Worm (Caenorhabditis elegans) whole organism, L4 larva: Measurements from ENCODE around the gene Y38H6C.24.

Experiments
- F26F4.8 ChIP-seq: fragments of 200-800 bp; sonication (Bioruptor generic); conservative IDR thresholded peaks from 2 replicates; pipeline ENCODE4 v1.3.6; 2022; ENCODE audit warnings: missing genetic modification characterization, missing compliant biosample characterization
- Y48G9A.11 ChIP-seq: fragments of 200-800 bp; sonication (Bioruptor generic); IDR thresholded peaks from 2 replicates; pipeline ENCODE4 v1.3.6; 2022; ENCODE audit warnings: missing genetic modification reagents, missing genetic modification characterization, missing compliant biosample characterization
- egl-27 ChIP-seq: sonication (generic microtip); optimal IDR thresholded peaks from 3 replicates; lab custom pipeline; 2017; ENCODE audit warnings: missing biosample characterization, missing genetic modification reagents, missing genetic modification characterization
- mes-2 ChIP-seq: sonication (generic microtip); optimal IDR thresholded peaks from 2 replicates; lab custom pipeline; 2016; ENCODE audit warnings: missing genotype, mild to moderate bottlenecking, missing genetic modification characterization, missing compliant biosample characterization; ENCODE audit not compliant: poor library complexity, severe bottlenecking
- nhr-102 ChIP-seq: sonication (generic microtip); optimal IDR thresholded peaks from 2 replicates; lab custom pipeline; 2016; ENCODE audit warnings: mild to moderate bottlenecking, missing genetic modification characterization, moderate library complexity, missing compliant biosample characterization
- unc-130 ChIP-seq: sonication (generic microtip); optimal IDR thresholded peaks from 2 replicates; lab custom pipeline; 2016; ENCODE audit warnings: missing genetic modification reagents, missing genetic modification characterization, missing compliant biosample characterization
- unc-62 ChIP-seq, 3 experiments: fragments of 150-350 bp in 1 of 3; sonication (generic microtip); optimal IDR thresholded peaks in 2 of 3; peaks in 1 of 3; 1 replicate in 1 of 3; 2 replicates in 2 of 3; lab custom pipeline; 2014 to 2017; ENCODE audit warnings: missing biosample characterization in 3 of 3, missing genetic modification characterization in 3 of 3, missing genetic modification reagents in 3 of 3, missing genotype in 1 of 3

- TF ChIP-seq unc-62 (GFP tag; optimal IDR thresholded peaks at IDR 0.05 in 1 of 2; lab: Kevin White, UChicago): no peak
- TF ChIP-seq unc-62 (tag; optimal IDR thresholded peaks at IDR 0.05; lab: Kevin White, UChicago): no peak
- no peak for TF ChIP-seq mes-2
- no peak for TF ChIP-seq F26F4.8 (GFP tag; lab: Robert Waterston, UW)
- TF ChIP-seq Y48G9A.11 (GFP tag; lab: Robert Waterston, UW): no peak
- no peak for TF ChIP-seq nhr-102 (tag; lab: Kevin White, UChicago)
- no peak for TF ChIP-seq unc-130 (GFP tag; lab: Kevin White, UChicago)
- no peak for TF ChIP-seq egl-27 (tag; lab: Kevin White, UChicago)
These were observed 10.0 kb downstream of the Y38H6C.24 start, which contains the start of gene Y38H6C.15 for ce11 chrV:20536208-20536607.
